Worm (Caenorhabditis elegans) whole organism, early embryonic: ENCODE measurements around the gene str-64.

ENCODE experiments used
- hmbx-1 ChIP-seq: sonication (generic microtip); optimal IDR thresholded peaks from 2 replicates; lab custom pipeline; 2016; ENCODE audit warnings: mild to moderate bottlenecking, missing genetic modification characterization, missing compliant biosample characterization
- tbx-11 ChIP-seq: fragments of 200-800 bp; sonication (Bioruptor generic); IDR thresholded peaks from 2 replicates; pipeline ENCODE4 v1.3.6; 2022; ENCODE audit warnings: missing genetic modification characterization, missing compliant biosample characterization
- tbx-37 ChIP-seq: fragments of 200-800 bp; sonication (Bioruptor generic); conservative IDR thresholded peaks from 2 replicates; pipeline ENCODE4 v1.3.6; 2022; ENCODE audit warnings: missing genetic modification reagents, missing genetic modification characterization, missing compliant biosample characterization

DNA sequence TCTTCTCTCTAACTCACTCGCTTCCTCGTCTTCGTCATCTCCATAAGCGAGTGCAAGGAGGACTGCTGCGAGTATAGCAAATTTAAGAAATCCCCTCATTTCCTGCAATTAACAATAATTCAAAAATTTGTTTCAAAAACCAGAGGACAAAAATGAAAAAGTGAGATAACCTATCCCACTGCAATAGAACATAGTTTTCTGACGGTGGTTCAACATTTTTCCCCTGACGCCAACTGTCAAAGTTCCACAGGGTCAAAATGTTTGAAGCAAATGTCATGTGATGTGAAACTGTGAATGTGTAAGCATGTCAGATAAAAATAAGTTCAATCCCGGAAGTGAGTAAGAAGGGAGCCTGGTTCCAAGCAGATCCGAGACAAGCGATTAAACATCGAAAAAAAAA lies 13.7 kb upstream of the str-64 start, which contains the start of gene T28A11.19:
- TF ChIP-seq hmbx-1 (no peak), tbx-37 (GFP tag; lab: Robert Waterston, UW) (no peak), tbx-11 (GFP tag; lab: Robert Waterston, UW) (no peak)
